Worm (Caenorhabditis elegans) whole organism, L2 larva: ENCODE measurements around the gene F10G7.12.
A peak's percentile ranks its signal among the peaks of the same experiment; 100 is the strongest.

Source experiments
- C34F6.9 ChIP-seq: fragments of 150-350 bp; optimal IDR thresholded peaks from 2 replicates; lab custom pipeline; 2014; ENCODE audit warnings: missing biosample characterization, missing genetic modification characterization
- F13H6.1 ChIP-seq: sonication (generic microtip); optimal IDR thresholded peaks from 2 replicates; lab custom pipeline; 2016; ENCODE audit warnings: missing genetic modification characterization, missing compliant biosample characterization
- R02D3.7 ChIP-seq: fragments of 150-350 bp; optimal IDR thresholded peaks from 2 replicates; lab custom pipeline; 2014; ENCODE audit warnings: missing biosample characterization, missing genetic modification characterization
- Y55F3AM.14 ChIP-seq: fragments of 200-800 bp; sonication (Bioruptor generic); optimal IDR thresholded peaks from 2 replicates; lab custom pipeline; 2018; ENCODE audit warnings: mild to moderate bottlenecking, missing genetic modification characterization, missing compliant biosample characterization
- ZK546.5 ChIP-seq: sonication (generic microtip); optimal IDR thresholded peaks from 2 replicates; lab custom pipeline; 2017; ENCODE audit warnings: missing biosample characterization, missing genetic modification characterization
- ama-1 ChIP-seq: fragments of 150-350 bp; optimal IDR thresholded peaks from 2 replicates; lab custom pipeline; 2018; ENCODE audit warnings: inconsistent platforms
- blmp-1 ChIP-seq: sonication (generic microtip); optimal IDR thresholded peaks from 2 replicates; lab custom pipeline; 2017; ENCODE audit warnings: missing genetic modification characterization, mild to moderate bottlenecking, missing compliant biosample characterization, antibody characterized with exemption, moderate library complexity; ENCODE audit not compliant: insufficient read depth
- ceh-82 ChIP-seq: fragments of 150-350 bp; optimal IDR thresholded peaks from 2 replicates; lab custom pipeline; 2014; ENCODE audit warnings: missing biosample characterization, missing genetic modification characterization
- crh-2 ChIP-seq: sonication (generic microtip); optimal IDR thresholded peaks from 2 replicates; lab custom pipeline; 2017; ENCODE audit warnings: missing biosample characterization, missing genetic modification characterization
- dmd-4 ChIP-seq: sonication (generic microtip); optimal IDR thresholded peaks from 2 replicates; lab custom pipeline; 2017; ENCODE audit warnings: missing biosample characterization, missing genetic modification characterization
- elt-1 ChIP-seq: fragments of 150-350 bp; optimal IDR thresholded peaks from 2 replicates; lab custom pipeline; 2014; ENCODE audit warnings: missing biosample characterization, missing genetic modification characterization
- elt-3 ChIP-seq: sonication (generic microtip); optimal IDR thresholded peaks from 2 replicates; lab custom pipeline; 2017; ENCODE audit warnings: missing biosample characterization, missing genetic modification characterization
- fos-1 ChIP-seq: fragments of 150-350 bp; optimal IDR thresholded peaks from 2 replicates; lab custom pipeline; 2014; ENCODE audit warnings: missing biosample characterization, missing genetic modification characterization
- gmeb-1 ChIP-seq: fragments of 150-350 bp; optimal IDR thresholded peaks from 2 replicates; lab custom pipeline; 2014; ENCODE audit warnings: missing biosample characterization, missing genetic modification characterization
- lin-13 ChIP-seq: fragments of 150-350 bp; optimal IDR thresholded peaks from 2 replicates; lab custom pipeline; 2014; ENCODE audit warnings: missing biosample characterization, missing genetic modification reagents, missing genetic modification characterization
- lsy-2 ChIP-seq, 2 experiments: fragments of 150-350 bp in 1 of 2; sonication (generic microtip) in 1 of 2; optimal IDR thresholded peaks; 2 replicates each; lab custom pipeline; 2014 to 2017; ENCODE audit warnings: missing biosample characterization in 2 of 2, missing genetic modification characterization in 2 of 2
- mdl-1 ChIP-seq, 2 experiments: fragments of 150-350 bp in 1 of 2; sonication (generic microtip) in 1 of 2; optimal IDR thresholded peaks; 2 replicates each; lab custom pipeline; 2017; ENCODE audit warnings: missing biosample characterization in 2 of 2, missing genetic modification characterization in 2 of 2
- nhr-10 ChIP-seq: sonication (generic microtip); optimal IDR thresholded peaks from 2 replicates; lab custom pipeline; 2017; ENCODE audit warnings: missing biosample characterization, missing genetic modification characterization
- nhr-11 ChIP-seq: fragments of 150-350 bp; optimal IDR thresholded peaks from 2 replicates; lab custom pipeline; 2014; ENCODE audit warnings: missing biosample characterization, missing genetic modification characterization
- nhr-12 ChIP-seq: fragments of 150-350 bp; optimal IDR thresholded peaks from 2 replicates; lab custom pipeline; 2014; ENCODE audit warnings: missing biosample characterization, missing genetic modification characterization
- nhr-21 ChIP-seq: fragments of 150-350 bp; optimal IDR thresholded peaks from 2 replicates; lab custom pipeline; 2014; ENCODE audit warnings: missing biosample characterization, missing genetic modification characterization
- nhr-23 ChIP-seq: fragments of 150-350 bp; optimal IDR thresholded peaks from 2 replicates; lab custom pipeline; 2014; ENCODE audit warnings: missing biosample characterization, missing genetic modification reagents, missing genetic modification characterization
- nhr-237 ChIP-seq: fragments of 150-350 bp; optimal IDR thresholded peaks from 2 replicates; lab custom pipeline; 2014; ENCODE audit warnings: missing biosample characterization, missing genetic modification characterization
- nhr-25 ChIP-seq: fragments of 150-350 bp; sonication (generic microtip); optimal IDR thresholded peaks from 3 replicates; lab custom pipeline; 2014; ENCODE audit warnings: missing biosample characterization, missing genetic modification characterization
- nhr-6 ChIP-seq: fragments of 150-350 bp; optimal IDR thresholded peaks from 2 replicates; lab custom pipeline; 2014; ENCODE audit warnings: missing biosample characterization, missing genetic modification characterization
- nhr-77 ChIP-seq: fragments of 150-350 bp; optimal IDR thresholded peaks from 2 replicates; lab custom pipeline; 2014; ENCODE audit warnings: missing biosample characterization, missing genetic modification characterization
- peb-1 ChIP-seq: fragments of 150-350 bp; optimal IDR thresholded peaks from 2 replicates; lab custom pipeline; 2014; ENCODE audit warnings: missing biosample characterization, missing genetic modification characterization
- sem-4 ChIP-seq: fragments of 150-350 bp; optimal IDR thresholded peaks from 2 replicates; lab custom pipeline; 2014; ENCODE audit warnings: missing biosample characterization, missing genetic modification reagents, missing genetic modification characterization
- skn-1 ChIP-seq: sonication (generic microtip); optimal IDR thresholded peaks from 2 replicates; lab custom pipeline; 2017; ENCODE audit warnings: missing biosample characterization, missing genetic modification characterization
- sma-3 ChIP-seq: sonication (generic microtip); optimal IDR thresholded peaks from 2 replicates; lab custom pipeline; 2016; ENCODE audit warnings: missing genetic modification reagents, missing genetic modification characterization, missing compliant biosample characterization
- snpc-4 ChIP-seq: fragments of 150-350 bp; optimal IDR thresholded peaks from 2 replicates; lab custom pipeline; 2014; ENCODE audit warnings: missing biosample characterization, missing genetic modification characterization
- unc-39 ChIP-seq: fragments of 150-350 bp; optimal IDR thresholded peaks from 2 replicates; lab custom pipeline; 2014; ENCODE audit warnings: missing biosample characterization, missing genetic modification characterization
- zag-1 ChIP-seq: fragments of 150-350 bp; optimal IDR thresholded peaks from 2 replicates; lab custom pipeline; 2014; ENCODE audit warnings: missing biosample characterization, missing genetic modification characterization
- ztf-11 ChIP-seq: sonication (generic microtip); optimal IDR thresholded peaks from 2 replicates; lab custom pipeline; 2017; ENCODE audit warnings: missing biosample characterization, missing genetic modification characterization
- ztf-4 ChIP-seq: fragments of 150-350 bp; optimal IDR thresholded peaks from 2 replicates; lab custom pipeline; 2014; ENCODE audit warnings: missing biosample characterization, missing genetic modification characterization

The F10G7.12 gene

DNA sequence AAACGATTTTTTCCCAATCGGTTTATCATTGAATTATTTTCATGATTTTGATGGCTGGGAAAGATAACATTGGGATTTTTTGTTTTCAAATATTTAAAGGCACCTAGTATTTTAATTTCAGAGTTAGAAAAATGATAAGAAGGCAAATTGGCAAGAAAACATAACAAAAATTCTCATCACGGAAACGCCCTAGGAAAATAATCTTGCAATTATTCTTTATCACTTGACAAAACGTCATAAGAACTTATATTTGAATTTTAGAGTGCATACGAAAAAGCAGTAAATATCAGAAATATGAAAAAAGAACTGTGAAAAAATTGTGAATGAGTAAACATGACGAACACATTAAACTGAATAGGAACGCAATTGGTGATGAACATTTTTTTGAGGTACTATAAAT lies 32.2 kb upstream of the F10G7.12 start:
- TF ChIP-seq R02D3.7 (tag; lab: Kevin White, UChicago) (no peak), peb-1 (tag; lab: Kevin White, UChicago) (no peak), fos-1 (peak; percentile 49)

DNA sequence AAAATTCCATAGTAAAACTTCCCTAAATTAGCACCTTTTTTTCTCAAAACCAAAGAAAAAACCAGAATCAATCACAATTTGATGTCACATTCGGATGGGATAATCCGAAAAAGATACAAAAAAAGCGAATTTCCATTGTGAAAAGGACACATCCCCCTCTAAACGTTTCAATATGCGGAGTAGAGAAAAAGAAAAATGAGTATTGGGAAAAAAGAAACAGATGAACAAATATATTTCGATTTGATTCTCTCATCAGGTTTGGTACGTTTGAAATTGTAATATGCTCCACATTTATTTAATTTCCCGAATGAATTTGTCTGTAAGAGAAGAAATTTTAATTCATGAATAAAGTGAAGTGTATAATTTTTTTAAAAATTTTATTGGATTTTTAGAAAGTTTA lies 31.3 kb upstream of the F10G7.12 start:
- TF ChIP-seq R02D3.7 (tag; lab: Kevin White, UChicago) (no peak), C34F6.9 (tag; lab: Kevin White, UChicago) (no peak), sem-4 (tag; lab: Kevin White, UChicago) (no peak), ztf-11 (tag; lab: Kevin White, UChicago) (no peak), sma-3 (GFP tag; lab: Kevin White, UChicago) (no peak), dmd-4 (tag; lab: Kevin White, UChicago) (no peak), mdl-1 (tag; optimal IDR thresholded peaks at IDR 0.05; lab: Kevin White, UChicago) (no peak), ama-1 (lab: Kevin White, UChicago) (no peak), lsy-2 (tag; optimal IDR thresholded peaks at IDR 0.05; lab: Kevin White, UChicago) (no peak), F13H6.1 (tag; lab: Kevin White, UChicago) (no peak), nhr-23 (no peak), ztf-4 (tag; lab: Kevin White, UChicago) (no peak), peb-1 (tag; lab: Kevin White, UChicago) (no peak), ZK546.5 (no peak), zag-1 (tag; lab: Kevin White, UChicago) (no peak)

DNA sequence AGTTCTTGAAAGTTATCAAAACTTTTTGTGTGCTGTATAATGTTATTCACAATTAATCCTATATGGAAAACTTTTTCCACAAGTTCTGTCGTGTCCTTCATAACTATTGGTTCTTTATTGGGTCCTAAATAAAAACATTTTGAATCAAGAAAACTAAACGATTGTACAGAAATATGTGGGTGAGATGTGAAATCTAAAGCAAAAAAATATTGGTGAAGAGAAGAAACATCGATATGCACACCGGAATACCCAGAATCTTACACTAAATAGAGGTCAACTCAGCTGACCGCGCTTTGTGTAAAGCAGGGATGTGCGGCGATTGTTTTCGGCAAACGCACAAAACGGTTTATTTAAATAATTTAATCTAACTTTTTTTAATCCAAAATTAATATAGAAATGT lies 28.3 kb upstream of the F10G7.12 start, which contains the start of gene T05A7.13:
Gene T05A7.13, minus strand, starts transcription at position 101 of the 400 bp plus-strand sequence.
- TF ChIP-seq elt-1 (no peak), nhr-12 (no peak), ztf-11 (tag; lab: Kevin White, UChicago) (no peak), blmp-1 (tag; lab: Kevin White, UChicago) (no peak), nhr-11 (tag; lab: Kevin White, UChicago) (no peak), skn-1 (tag; lab: Kevin White, UChicago) (no peak), nhr-6 (no peak), nhr-25 (tag; lab: Kevin White, UChicago) (no peak), nhr-77 (tag; lab: Kevin White, UChicago) (no peak), crh-2 (no peak), dmd-4 (tag; lab: Kevin White, UChicago) (no peak), unc-39 (tag; lab: Kevin White, UChicago) (no peak), elt-3 (tag; lab: Kevin White, UChicago) (no peak), ZK546.5 (no peak), nhr-10 (tag; lab: Kevin White, UChicago) (no peak), nhr-237 (no peak)

DNA sequence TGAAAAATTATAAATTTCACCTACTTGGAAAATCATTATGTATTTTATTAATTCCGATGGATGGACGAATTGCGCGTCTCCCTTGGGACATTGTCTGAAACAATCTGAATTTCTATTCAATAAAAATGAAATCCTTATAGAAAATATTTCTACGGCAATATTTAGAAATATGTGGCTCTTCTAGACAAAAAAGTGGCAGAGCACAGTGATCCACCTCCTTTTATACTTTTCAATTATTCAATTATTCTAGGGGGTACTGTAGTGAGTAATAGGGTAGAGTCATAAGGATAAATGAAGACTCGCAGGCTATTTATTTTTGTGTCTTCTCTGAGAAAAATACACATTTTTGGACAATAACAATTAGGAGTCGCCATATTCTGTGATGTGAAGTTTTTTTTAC lies 26.4 kb upstream of the F10G7.12 start, which contains the start of gene T05A7.12:
Gene T05A7.12, minus strand, starts transcription at position 101 of the 400 bp plus-strand sequence.
- TF ChIP-seq ZK546.5 (no peak), elt-1 (no peak), nhr-23 (no peak), Y55F3AM.14 (GFP tag; lab: Kevin White, UChicago) (no peak), skn-1 (tag; lab: Kevin White, UChicago) (no peak), snpc-4 (no peak), mdl-1 (tag; optimal IDR thresholded peaks at IDR 0.05; lab: Kevin White, UChicago) (no peak), R02D3.7 (tag; lab: Kevin White, UChicago) (no peak), nhr-12 (no peak), nhr-21 (tag; lab: Kevin White, UChicago) (no peak), ceh-82 (no peak), lin-13 (GFP tag; lab: Kevin White, UChicago) (no peak)

DNA sequence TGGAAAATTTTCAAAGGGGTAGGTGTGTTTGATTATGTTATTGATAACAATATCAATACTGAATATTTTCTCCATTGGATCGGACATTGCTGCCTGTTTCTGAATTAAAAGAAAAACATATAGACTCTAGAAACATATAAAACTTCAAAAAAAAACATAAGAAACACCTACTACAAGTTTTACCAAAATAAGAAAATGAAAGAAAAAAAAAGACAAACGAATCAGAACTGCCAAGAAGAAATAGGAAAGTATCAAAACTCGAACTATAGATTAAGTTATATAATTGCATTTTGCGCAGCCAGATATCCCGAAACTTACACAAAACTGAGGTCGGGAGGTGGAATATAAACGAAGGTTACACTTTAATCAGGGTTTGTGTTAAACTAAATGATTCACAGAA lies 24.2 kb upstream of the F10G7.12 start, which contains the start of gene T05A7.11:
Gene T05A7.11, minus strand, starts transcription at position 101 of the 400 bp plus-strand sequence.
- TF ChIP-seq nhr-6: no peak
- TF ChIP-seq fos-1: no peak
- no peak for TF ChIP-seq C34F6.9 (tag; lab: Kevin White, UChicago)
- no peak for TF ChIP-seq elt-1
- TF ChIP-seq lsy-2 (tag; optimal IDR thresholded peaks at IDR 0.05; lab: Kevin White, UChicago): no peak
- no peak for TF ChIP-seq gmeb-1
